Worm (Caenorhabditis elegans) whole organism, L3 larva: ENCODE results near the gene pqn-53.

Source experiments
- ceh-16 ChIP-seq: sonication (generic microtip); optimal IDR thresholded peaks from 2 replicates; lab custom pipeline; 2017; ENCODE audit warnings: missing biosample characterization, missing genetic modification characterization
- ceh-82 ChIP-seq: fragments of 150-350 bp; optimal IDR thresholded peaks from 2 replicates; lab custom pipeline; 2014; ENCODE audit warnings: missing biosample characterization, missing genetic modification characterization
- jun-1 ChIP-seq: fragments of 150-350 bp; optimal IDR thresholded peaks from 2 replicates; lab custom pipeline; 2014; ENCODE audit warnings: missing biosample characterization, missing genetic modification reagents, missing genetic modification characterization
- lin-39 ChIP-seq: fragments of 150-350 bp; optimal IDR thresholded peaks from 2 replicates; lab custom pipeline; 2018; ENCODE audit warnings: missing biosample characterization, missing genetic modification reagents, missing genetic modification characterization
- nfya-1 ChIP-seq: sonication (generic microtip); optimal IDR thresholded peaks from 2 replicates; lab custom pipeline; 2017; ENCODE audit warnings: missing genetic modification characterization, mild to moderate bottlenecking, missing compliant biosample characterization, antibody characterized with exemption, moderate library complexity; ENCODE audit not compliant: insufficient read depth
- nhr-237 ChIP-seq: fragments of 150-350 bp; optimal IDR thresholded peaks from 2 replicates; lab custom pipeline; 2014; ENCODE audit warnings: missing biosample characterization, missing genetic modification characterization
- nhr-77 ChIP-seq: fragments of 150-350 bp; optimal IDR thresholded peaks from 2 replicates; lab custom pipeline; 2014; ENCODE audit warnings: missing biosample characterization, missing genetic modification characterization
- pha-4 ChIP-seq: fragments of 150-350 bp; optimal IDR thresholded peaks from 2 replicates; lab custom pipeline; 2014; ENCODE audit warnings: missing biosample characterization, missing genetic modification reagents, missing genetic modification characterization
- skn-1 ChIP-seq: fragments of 150-350 bp; optimal IDR thresholded peaks from 2 replicates; lab custom pipeline; 2014; ENCODE audit warnings: missing biosample characterization, missing genetic modification characterization
- snpc-4 ChIP-seq: fragments of 150-350 bp; optimal IDR thresholded peaks from 2 replicates; lab custom pipeline; 2014; ENCODE audit warnings: missing biosample characterization, missing genetic modification characterization
- unc-39 ChIP-seq: sonication (generic microtip); optimal IDR thresholded peaks from 4 replicates; lab custom pipeline; 2017; ENCODE audit warnings: missing biosample characterization, missing genetic modification characterization
- unc-62 ChIP-seq: fragments of 150-350 bp; sonication (generic microtip); optimal IDR thresholded peaks from 4 replicates; lab custom pipeline; 2014; ENCODE audit warnings: missing biosample characterization, missing genetic modification reagents, missing genetic modification characterization
- zag-1 ChIP-seq: fragments of 150-350 bp; optimal IDR thresholded peaks from 2 replicates; lab custom pipeline; 2014; ENCODE audit warnings: missing biosample characterization, missing genetic modification characterization

ce11 chrV:12048445-12048844 is 16.7 kb downstream of the pqn-53 start, which contains the start of gene dars-2:
- TF ChIP-seq lin-39 (tag; lab: Kevin White, UChicago) = no peak
- TF ChIP-seq nhr-237 (tag; lab: Kevin White, UChicago) = no peak
- no peak for TF ChIP-seq nhr-77
- TF ChIP-seq skn-1 (tag; lab: Kevin White, UChicago) = no peak
- no peak for TF ChIP-seq ceh-82 (tag; lab: Kevin White, UChicago)
- TF ChIP-seq snpc-4 (tag; lab: Kevin White, UChicago) = no peak
- TF ChIP-seq unc-39 (tag; lab: Kevin White, UChicago) = no peak
- no peak for TF ChIP-seq pha-4 (tag; lab: Kevin White, UChicago)
- TF ChIP-seq unc-62 = no peak
- TF ChIP-seq zag-1 (tag; lab: Kevin White, UChicago) = no peak
- TF ChIP-seq nfya-1 (tag; lab: Kevin White, UChicago) = no peak
- no peak for TF ChIP-seq jun-1 (tag; lab: Kevin White, UChicago)
- no peak for TF ChIP-seq ceh-16 (tag; lab: Kevin White, UChicago)
